Fruit fly (Drosophila melanogaster) whole organism, embryonic: Measurements from ENCODE around the gene Kmn2.

Experiments used
- Atf-2 ChIP-seq: fragments of 200-800 bp; sonication (Bioruptor generic); optimal IDR thresholded peaks from 2 replicates; lab custom pipeline; 2016; ENCODE audit warnings: missing biosample characterization, missing genetic modification characterization
- CG10431 ChIP-seq: fragments of 200-800 bp; sonication (Bioruptor generic); optimal IDR thresholded peaks from 3 replicates; lab custom pipeline; 2018; ENCODE audit warnings: missing biosample characterization, mild to moderate bottlenecking, missing genetic modification characterization
- CG10462 ChIP-seq: fragments of 200-800 bp; sonication (Bioruptor generic); optimal IDR thresholded peaks from 2 replicates; lab custom pipeline; 2016; ENCODE audit warnings: missing biosample characterization, missing genetic modification characterization
- CG11560 ChIP-seq: fragments of 200-800 bp; sonication (Bioruptor generic); IDR thresholded peaks from 3 replicates; pipeline ENCODE4 v1.3.6; 2022; ENCODE audit warnings: missing biosample characterization, missing genetic modification characterization
- CG1603 ChIP-seq: fragments of 200-800 bp; sonication (Bioruptor generic); optimal IDR thresholded peaks from 2 replicates; lab custom pipeline; 2019; ENCODE audit warnings: missing biosample characterization, mild to moderate bottlenecking, missing genetic modification characterization, moderate library complexity
- CG16813 ChIP-seq: fragments of 200-800 bp; sonication (Bioruptor generic); IDR thresholded peaks from 3 replicates; pipeline ENCODE4 v1.3.6; 2022; ENCODE audit warnings: missing biosample characterization, missing genetic modification characterization; ENCODE audit not compliant: partially characterized antibody
- CG17186 ChIP-seq: fragments of 200-800 bp; sonication (Bioruptor generic); optimal IDR thresholded peaks from 3 replicates; lab custom pipeline; 2017; ENCODE audit warnings: missing biosample characterization, missing genetic modification reagents, missing genetic modification characterization
- CG17568 ChIP-seq: fragments of 200-800 bp; sonication (Bioruptor generic); optimal IDR thresholded peaks from 2 replicates; lab custom pipeline; 2018; ENCODE audit warnings: missing biosample characterization, mild to moderate bottlenecking, missing genetic modification characterization, moderate library complexity
- CG17912 ChIP-seq: fragments of 200-800 bp; sonication (Bioruptor generic); optimal IDR thresholded peaks from 2 replicates; lab custom pipeline; 2018; ENCODE audit warnings: missing biosample characterization, mild to moderate bottlenecking, missing genetic modification characterization
- CG1792 ChIP-seq: fragments of 200-800 bp; sonication (Bioruptor generic); optimal IDR thresholded peaks from 2 replicates; lab custom pipeline; 2016; ENCODE audit warnings: missing biosample characterization, missing genetic modification characterization
- CG18011 ChIP-seq: fragments of 200-800 bp; sonication (Bioruptor generic); optimal IDR thresholded peaks from 2 replicates; lab custom pipeline; 2017; ENCODE audit warnings: missing biosample characterization, missing genetic modification characterization, mild to moderate bottlenecking, moderate library complexity, missing genotype
- CG1832 ChIP-seq: fragments of 200-800 bp; sonication (Bioruptor generic); optimal IDR thresholded peaks from 2 replicates; lab custom pipeline; 2017; ENCODE audit warnings: missing biosample characterization, mild to moderate bottlenecking, missing genetic modification characterization, inconsistent platforms
- CG2678 ChIP-seq: fragments of 200-800 bp; sonication (Bioruptor generic); optimal IDR thresholded peaks from 3 replicates; lab custom pipeline; 2019; ENCODE audit warnings: missing biosample characterization, mild to moderate bottlenecking, missing genetic modification characterization, moderate library complexity
- CG2889 ChIP-seq: fragments of 200-800 bp; sonication (Bioruptor generic); IDR thresholded peaks from 3 replicates; pipeline ENCODE4 v1.3.6; 2022; ENCODE audit warnings: missing biosample characterization, missing genetic modification characterization
- CG34422 ChIP-seq: fragments of 200-800 bp; sonication (Bioruptor generic); IDR thresholded peaks from 3 replicates; pipeline ENCODE4 v1.3.6; 2022; ENCODE audit warnings: missing biosample characterization, missing genetic modification characterization
- CG4360 ChIP-seq: fragments of 200-800 bp; sonication (Bioruptor generic); IDR thresholded peaks from 2 replicates; pipeline ENCODE4 v1.3.6; 2022; ENCODE audit warnings: missing biosample characterization, missing genetic modification characterization
- CG4617 ChIP-seq: fragments of 200-800 bp; sonication (Bioruptor generic); optimal IDR thresholded peaks from 3 replicates; lab custom pipeline; 2016; ENCODE audit warnings: missing biosample characterization, missing genetic modification characterization, borderline replicate concordance
- CG6813 ChIP-seq: fragments of 200-800 bp; sonication (Bioruptor generic); optimal IDR thresholded peaks from 2 replicates; lab custom pipeline; 2017; ENCODE audit warnings: missing biosample characterization, missing genetic modification characterization, mild to moderate bottlenecking, moderate library complexity, missing genetic modification reagents
- CG8290 ChIP-seq, 3 experiments: fragments of 200-800 bp; sonication (Bioruptor generic); optimal IDR thresholded peaks; 2 replicates each; lab custom pipeline; 2016 to 2019; ENCODE audit warnings: missing biosample characterization in 3 of 3, missing genetic modification characterization in 3 of 3, mild to moderate bottlenecking in 2 of 3, moderate library complexity in 1 of 3
- D19A ChIP-seq: fragments of 200-800 bp; optimal IDR thresholded peaks from 3 replicates; lab custom pipeline; 2019; ENCODE audit warnings: missing biosample characterization, mild to moderate bottlenecking, missing genetic modification characterization, moderate library complexity
- Deaf1 ChIP-seq: fragments of 200-800 bp; optimal IDR thresholded peaks from 3 replicates; lab custom pipeline; 2019; ENCODE audit warnings: missing biosample characterization, mild to moderate bottlenecking, missing genetic modification characterization, moderate library complexity
- Fer3 ChIP-seq: fragments of 200-800 bp; sonication (Bioruptor generic); optimal IDR thresholded peaks from 2 replicates; lab custom pipeline; 2018; ENCODE audit warnings: missing biosample characterization, mild to moderate bottlenecking, missing genetic modification characterization, moderate library complexity
- Lpt ChIP-seq: fragments of >200 bp; optimal IDR thresholded peaks from 2 replicates; lab custom pipeline; 2018; ENCODE audit warnings: missing biosample characterization, missing genetic modification characterization
- Myb ChIP-seq: fragments of 200-800 bp; sonication (Bioruptor generic); optimal IDR thresholded peaks from 2 replicates; lab custom pipeline; 2016; ENCODE audit warnings: missing biosample characterization, missing genetic modification characterization
- Neu2 ChIP-seq: fragments of 200-800 bp; sonication (Bioruptor generic); optimal IDR thresholded peaks from 3 replicates; lab custom pipeline; 2016; ENCODE audit warnings: missing biosample characterization, missing genetic modification characterization, borderline replicate concordance
- Sox102F ChIP-seq: fragments of 200-800 bp; sonication (Bioruptor generic); optimal IDR thresholded peaks from 2 replicates; lab custom pipeline; 2018; ENCODE audit warnings: missing biosample characterization, mild to moderate bottlenecking, missing genetic modification characterization, moderate library complexity
- Xrp1 ChIP-seq: fragments of 200-800 bp; sonication (Bioruptor generic); IDR thresholded peaks from 2 replicates; pipeline ENCODE4 v1.3.6; 2022; ENCODE audit warnings: missing biosample characterization, missing genetic modification characterization
- bsh ChIP-seq, 2 experiments: fragments of 200-800 bp; sonication (Bioruptor generic); optimal IDR thresholded peaks; 2 replicates each; lab custom pipeline; 2017 to 2018; ENCODE audit warnings: mild to moderate bottlenecking in 2 of 2, missing biosample characterization in 2 of 2, missing genetic modification characterization in 2 of 2, moderate library complexity in 1 of 2
- caup ChIP-seq: fragments of 200-800 bp; sonication (Bioruptor generic); optimal IDR thresholded peaks from 3 replicates; lab custom pipeline; 2017; ENCODE audit warnings: missing biosample characterization, mild to moderate bottlenecking, missing genetic modification characterization, moderate library complexity; ENCODE audit not compliant: severe bottlenecking
- danr ChIP-seq: fragments of 200-800 bp; sonication (Bioruptor generic); IDR thresholded peaks from 2 replicates; pipeline ENCODE4 v1.3.6; 2022; ENCODE audit warnings: missing biosample characterization, missing genetic modification characterization
- disco-r ChIP-seq: fragments of 200-800 bp; sonication (Bioruptor generic); optimal IDR thresholded peaks from 2 replicates; lab custom pipeline; 2016; ENCODE audit warnings: missing biosample characterization, missing genetic modification characterization
- dysf ChIP-seq: fragments of 200-800 bp; sonication (Bioruptor generic); IDR thresholded peaks from 3 replicates; pipeline ENCODE4 v1.3.6; 2022; ENCODE audit warnings: missing biosample characterization, missing genetic modification characterization
- grau ChIP-seq: fragments of 200-800 bp; optimal IDR thresholded peaks from 3 replicates; lab custom pipeline; 2019; ENCODE audit warnings: missing biosample characterization, mild to moderate bottlenecking, missing genetic modification characterization, moderate library complexity
- hb ChIP-seq: fragments of 200-800 bp; sonication (Bioruptor generic); IDR thresholded peaks from 3 replicates; pipeline ENCODE4 v1.3.6; 2022; ENCODE audit warnings: missing biosample characterization, missing genetic modification characterization; ENCODE audit not compliant: partially characterized antibody
- insv ChIP-seq, 2 experiments: fragments of 200-800 bp; sonication (Bioruptor generic); optimal IDR thresholded peaks; 3 replicates each; lab custom pipeline; 2016 to 2018; ENCODE audit warnings: missing biosample characterization in 2 of 2, missing genetic modification characterization in 2 of 2
- mirr ChIP-seq: fragments of 200-800 bp; sonication (Bioruptor generic); optimal IDR thresholded peaks from 3 replicates; lab custom pipeline; 2018; ENCODE audit warnings: missing biosample characterization, mild to moderate bottlenecking, missing genetic modification characterization
- p53 ChIP-seq: fragments of 200-800 bp; sonication (Bioruptor generic); optimal IDR thresholded peaks from 2 replicates; lab custom pipeline; 2016; ENCODE audit warnings: missing biosample characterization, missing genetic modification characterization
- pita ChIP-seq: fragments of 200-800 bp; sonication (Bioruptor generic); optimal IDR thresholded peaks from 2 replicates; lab custom pipeline; 2017; ENCODE audit warnings: missing biosample characterization, mild to moderate bottlenecking, missing genetic modification characterization
- repo ChIP-seq: fragments of 200-800 bp; sonication (Bioruptor generic); optimal IDR thresholded peaks from 2 replicates; lab custom pipeline; 2016; ENCODE audit warnings: missing biosample characterization, missing genetic modification characterization
- rib ChIP-seq: fragments of 200-800 bp; sonication (Bioruptor generic); IDR thresholded peaks from 2 replicates; pipeline ENCODE4 v1.3.6; 2022; ENCODE audit warnings: missing biosample characterization, missing genetic modification characterization
- sd ChIP-seq: fragments of 200-800 bp; sonication (Bioruptor generic); optimal IDR thresholded peaks from 3 replicates; lab custom pipeline; 2018; ENCODE audit warnings: missing biosample characterization, mild to moderate bottlenecking, missing genetic modification characterization, moderate library complexity
- sens ChIP-seq: fragments of 200-800 bp; sonication (Bioruptor generic); peaks from one replicate; lab custom pipeline; 2016; ENCODE audit warnings: missing biosample characterization, missing genetic modification characterization
- tio ChIP-seq: fragments of 200-800 bp; sonication (Bioruptor generic); optimal IDR thresholded peaks from 2 replicates; lab custom pipeline; 2017; ENCODE audit warnings: missing biosample characterization, missing genetic modification characterization, inconsistent platforms
- tll ChIP-seq, 2 experiments: fragments of 200-800 bp in 1 of 2; fragments of >200 bp in 1 of 2; sonication (Bioruptor generic) in 1 of 2; optimal IDR thresholded peaks; 2 replicates each; lab custom pipeline; 2017 to 2019; ENCODE audit warnings: missing biosample characterization in 2 of 2, missing genetic modification characterization in 2 of 2, mild to moderate bottlenecking in 1 of 2, moderate library complexity in 1 of 2
- twi ChIP-seq: fragments of 200-800 bp; optimal IDR thresholded peaks from 2 replicates; lab custom pipeline; 2019; ENCODE audit warnings: missing biosample characterization, mild to moderate bottlenecking, missing genetic modification characterization, moderate library complexity
- vvl ChIP-seq: fragments of 200-800 bp; sonication (Bioruptor generic); IDR thresholded peaks from 2 replicates; pipeline ENCODE4 v1.3.6; 2022; ENCODE audit warnings: missing biosample characterization, missing genetic modification characterization
- wor ChIP-seq: fragments of 200-800 bp; sonication (Bioruptor generic); IDR thresholded peaks from 2 replicates; pipeline ENCODE4 v1.3.6; 2022; ENCODE audit warnings: missing biosample characterization, missing genetic modification characterization
- z ChIP-seq: fragments of 200-800 bp; sonication (Bioruptor generic); IDR thresholded peaks from 3 replicates; pipeline ENCODE4 v1.3.6; 2022; ENCODE audit warnings: missing biosample characterization, missing genetic modification characterization

Gene Kmn2

dm6 chr3R:7981396-7981795 lies 19.7 kb downstream of the Kmn2 start (continued):
- TF ChIP-seq caup (GFP tag; lab: Kevin White, UChicago) (no peak), CG1792 (no peak), wor (GFP tag; lab: Robert Waterston, UW) (no peak), danr (GFP tag; lab: Robert Waterston, UW) (no peak), disco-r (GFP tag; lab: Kevin White, UChicago) (no peak), CG8290 (GFP tag; optimal IDR thresholded peaks at IDR 0.05; lab: Kevin White, UChicago) (no peak), CG8290 (tag; optimal IDR thresholded peaks at IDR 0.05; lab: Kevin White, UChicago) (no peak), rib (GFP tag; lab: Robert Waterston, UW) (no peak), mirr (GFP tag; lab: Kevin White, UChicago) (no peak), sd (tag; lab: Kevin White, UChicago) (no peak), CG17568 (no peak), CG1832 (no peak), CG10431 (GFP tag; lab: Kevin White, UChicago) (no peak), insv (GFP tag; optimal IDR thresholded peaks at IDR 0.05; lab: Kevin White, UChicago) (no peak), CG34422 (GFP tag; lab: Robert Waterston, UW) (no peak), twi (tag; lab: Kevin White, UChicago) (no peak), CG16813 (GFP tag; lab: Robert Waterston, UW) (0 out of 3 replicates have a peak, but pooled peaks have one; percentile 35), Atf-2 (no peak), CG17186 (GFP tag; lab: Kevin White, UChicago) (no peak), CG1603 (tag; lab: Kevin White, UChicago) (peak; percentile 16), CG11560 (tag; lab: Robert Waterston, UW) (no peak), tll (GFP tag; optimal IDR thresholded peaks at IDR 0.05; lab: Kevin White, UChicago) (no peak), D19A (tag; lab: Kevin White, UChicago) (no peak), dysf (no peak), CG4617 (GFP tag; lab: Kevin White, UChicago) (no peak), CG6813 (GFP tag; lab: Kevin White, UChicago) (no peak), CG18011 (GFP tag; lab: Kevin White, UChicago) (no peak), Lpt (GFP tag; lab: Kevin White, UChicago) (no peak), Deaf1 (tag; lab: Kevin White, UChicago) (no peak), CG2678 (no peak), Myb (no peak), hb (GFP tag; lab: Robert Waterston, UW) (no peak), CG2889 (GFP tag; lab: Robert Waterston, UW) (no peak), repo (GFP tag; lab: Kevin White, UChicago) (no peak), sens (GFP tag; lab: Kevin White, UChicago) (peak; percentile 7), Sox102F (GFP tag; lab: Kevin White, UChicago) (no peak), vvl (GFP tag; lab: Robert Waterston, UW) (no peak), tio (no peak), pita (GFP tag; lab: Kevin White, UChicago) (peak; percentile 2), z (GFP tag; lab: Robert Waterston, UW) (no peak)
- TF ChIP-seq, all 482 proteins: peak for 28

dm6 chr3R:7980222-7980621 lies 20.9 kb downstream of the Kmn2 start, which contains the start of gene Sfp84E:
Gene Sfp84E (minus strand): TSS chr3R:7980322.
- TF ChIP-seq grau, result no peak
- TF ChIP-seq CG4360, result no peak
- TF ChIP-seq bsh (GFP tag; optimal IDR thresholded peaks at IDR 0.05; lab: Kevin White, UChicago), result no peak
- no peak for TF ChIP-seq Fer3
- no peak for TF ChIP-seq Xrp1 (GFP tag; lab: Robert Waterston, UW)
- no peak for TF ChIP-seq p53 (GFP tag; lab: Kevin White, UChicago)
- TF ChIP-seq Neu2 (GFP tag; lab: Kevin White, UChicago), result no peak
- TF ChIP-seq CG10462, result no peak
- no peak for TF ChIP-seq CG18011 (GFP tag; lab: Kevin White, UChicago)
- TF ChIP-seq CG17912 (GFP tag; lab: Kevin White, UChicago), result no peak
